Worm (Caenorhabditis elegans) whole organism, L2 larva: ENCODE results near the gene CD4.11.

Source experiments
- egl-27 ChIP-seq: sonication (generic microtip); optimal IDR thresholded peaks from 3 replicates; lab custom pipeline; 2017; ENCODE audit warnings: missing biosample characterization, missing genetic modification reagents, missing genetic modification characterization
- lin-11 ChIP-seq: fragments of 150-350 bp; sonication (generic microtip); optimal IDR thresholded peaks from 2 replicates; lab custom pipeline; 2014; ENCODE audit warnings: missing biosample characterization, missing genetic modification characterization, inconsistent platforms, mixed read lengths
- nhr-11 ChIP-seq: fragments of 150-350 bp; optimal IDR thresholded peaks from 2 replicates; lab custom pipeline; 2014; ENCODE audit warnings: missing biosample characterization, missing genetic modification characterization
- nhr-237 ChIP-seq: fragments of 150-350 bp; optimal IDR thresholded peaks from 2 replicates; lab custom pipeline; 2014; ENCODE audit warnings: missing biosample characterization, missing genetic modification characterization
- nhr-25 ChIP-seq: fragments of 150-350 bp; sonication (generic microtip); optimal IDR thresholded peaks from 3 replicates; lab custom pipeline; 2014; ENCODE audit warnings: missing biosample characterization, missing genetic modification characterization
- nhr-77 ChIP-seq: fragments of 150-350 bp; optimal IDR thresholded peaks from 2 replicates; lab custom pipeline; 2014; ENCODE audit warnings: missing biosample characterization, missing genetic modification characterization

ce11 chrV:5601263-5601662 lies 16.3 kb downstream of the CD4.11 start, which contains the start of gene CD4.8:
- TF ChIP-seq lin-11 (tag; lab: Kevin White, UChicago) (no peak), nhr-11 (tag; lab: Kevin White, UChicago) (no peak), nhr-25 (no peak), nhr-77 (tag; lab: Kevin White, UChicago) (no peak), nhr-237 (no peak), egl-27 (tag; lab: Kevin White, UChicago) (no peak)
